Worm (Caenorhabditis elegans): ENCODE data around the gene C07E3.3.
A peak's percentile ranks its signal among the peaks of the same experiment; 100 is the strongest.

Gene C07E3.3

ce11 chrII:10389038-10389437 is 31.7 kb upstream of the C07E3.3 start (continued):
- TF ChIP-seq hmg-1.1 (GFP tag; IDR thresholded peaks at IDR 0.05) (peak; percentile 51), lin-29 (GFP tag; IDR thresholded peaks at IDR 0.05) (peak; percentile 52; the same call in 1 of the 2 replicates), aly-2 (tag; optimal IDR thresholded peaks at IDR 0.05) (no peak), ceh-44 (GFP tag; IDR thresholded peaks at IDR 0.05) (no peak), zfp-2 (tag; optimal IDR thresholded peaks at IDR 0.05) (no peak), lir-3 (tag; optimal IDR thresholded peaks at IDR 0.05) (no peak), lin-38 (GFP tag; IDR thresholded peaks at IDR 0.05) (peak; percentile 25), nhr-102 (tag; optimal IDR thresholded peaks at IDR 0.05) (peak; percentile 41), ces-1 (GFP tag; optimal IDR thresholded peaks at IDR 0.05) (no peak), sdz-12 (GFP tag; optimal IDR thresholded peaks at IDR 0.05) (no peak), ZK337.2 (GFP tag; IDR thresholded peaks at IDR 0.05) (no peak), jun-1 (tag; optimal IDR thresholded peaks at IDR 0.05) (no peak), snpc-4 (tag; optimal IDR thresholded peaks at IDR 0.05) (no peak), egl-27 (tag; optimal IDR thresholded peaks at IDR 0.05) (no peak), spr-3 (GFP tag; optimal IDR thresholded peaks at IDR 0.05) (peak; percentile 5), nhr-25 (tag; optimal IDR thresholded peaks at IDR 0.05; ENCODE audit: borderline replicate concordance, insufficient read depth) (peak; percentile 78)

- TF ChIP-seq spr-1 (tag; optimal IDR thresholded peaks at IDR 0.05) = peak; percentile 25
- TF ChIP-seq lim-7 (GFP tag; IDR thresholded peaks at IDR 0.05) = no peak
- peak; percentile 57 for TF ChIP-seq nhr-28 (tag; optimal IDR thresholded peaks at IDR 0.05)
- peak; percentile 40; the same call in 1 of the 2 replicates for TF ChIP-seq pha-4 (GFP tag; IDR thresholded peaks at IDR 0.05)
- no peak for TF ChIP-seq pha-4 (tag; optimal IDR thresholded peaks at IDR 0.05)
- TF ChIP-seq lin-39 (tag; optimal IDR thresholded peaks at IDR 0.05) = no peak
- no peak for TF ChIP-seq nhr-25 (tag; optimal IDR thresholded peaks at IDR 0.05; ENCODE audit: borderline replicate concordance, insufficient read depth)
- TF ChIP-seq nhr-111 (GFP tag; optimal IDR thresholded peaks at IDR 0.05) = no peak
- no peak for TF ChIP-seq lin-1 (GFP tag; IDR thresholded peaks at IDR 0.05)
- peak; percentile 67 for TF ChIP-seq hlh-30 (tag; optimal IDR thresholded peaks at IDR 0.05; ENCODE audit: insufficient read depth)
- TF ChIP-seq F49E8.2 (tag; optimal IDR thresholded peaks at IDR 0.05; ENCODE audit: borderline replicate concordance) = no peak
- peak; percentile 13 for TF ChIP-seq mxl-3 (GFP tag; optimal IDR thresholded peaks at IDR 0.05)
- TF ChIP-seq nhr-77 (tag; optimal IDR thresholded peaks at IDR 0.05) = peak; percentile 41
- TF ChIP-seq hmg-1.1 (GFP tag; IDR thresholded peaks at IDR 0.05) = peak; percentile 47; the same call in 1 of the 2 replicates
- peak; percentile 59 for TF ChIP-seq duxl-1 (tag; optimal IDR thresholded peaks at IDR 0.05; ENCODE audit: poor library complexity)
- peak; percentile 6 for TF ChIP-seq fkh-10 (GFP tag; optimal IDR thresholded peaks at IDR 0.05)
- 0 out of 2 replicates have a peak, but pooled peaks have one; percentile 25 for TF ChIP-seq egl-43 (GFP tag; IDR thresholded peaks at IDR 0.05)
- TF ChIP-seq F37D6.2 (tag; optimal IDR thresholded peaks at IDR 0.05) = peak; percentile 14
- peak; percentile 70 for TF ChIP-seq ama-1 (optimal IDR thresholded peaks at IDR 0.05)
- peak; percentile 31 for TF ChIP-seq unc-130 (GFP tag; optimal IDR thresholded peaks at IDR 0.05)
- peak in 1 of 2 experiments; percentile 65 for TF ChIP-seq hif-1 (tag; optimal IDR thresholded peaks at IDR 0.05)
- TF ChIP-seq mdl-1 (tag; optimal IDR thresholded peaks at IDR 0.05) = peak in 1 of 2 experiments; percentile 48
- TF ChIP-seq dmd-9 (GFP tag; IDR thresholded peaks at IDR 0.05) = no peak
- TF ChIP-seq daf-16 (GFP tag; optimal IDR thresholded peaks at IDR 0.05) = peak in 1 of 2 experiments; percentile 27
- peak; percentile 70 for TF ChIP-seq daf-16 (tag; optimal IDR thresholded peaks at IDR 0.05)
- TF ChIP-seq zag-1 (tag; optimal IDR thresholded peaks at IDR 0.05) = no peak
- peak; percentile 43 for TF ChIP-seq nhr-102 (tag; optimal IDR thresholded peaks at IDR 0.05)
- TF ChIP-seq nhr-41 (GFP tag; IDR thresholded peaks at IDR 0.05) = no peak
- peak; percentile 90 for TF ChIP-seq mes-2 (tag; optimal IDR thresholded peaks at IDR 0.05; ENCODE audit: poor library complexity, severe bottlenecking)
- no peak for TF ChIP-seq ceh-20 (GFP tag; IDR thresholded peaks at IDR 0.05)
- peak in 1 of 2 experiments; percentile 14 for TF ChIP-seq ZK546.5 (tag; optimal IDR thresholded peaks at IDR 0.05)
- no peak for TF ChIP-seq ztf-7 (tag; optimal IDR thresholded peaks at IDR 0.05)
- TF ChIP-seq lsy-2 (tag; optimal IDR thresholded peaks at IDR 0.05) = peak; percentile 34 to 86
- 0 out of 2 replicates have a peak, but pooled peaks have one; percentile 24 for TF ChIP-seq dmd-6 (GFP tag; IDR thresholded peaks at IDR 0.05)
- peak; percentile 16 for TF ChIP-seq pqm-1 (tag; optimal IDR thresholded peaks at IDR 0.05)
Measured at ce11 chrII:10388041-10388706, 30.9 kb upstream of the C07E3.3 start.

Data from whole organism, L4 larva.